Worm (Caenorhabditis elegans): ENCODE measurements around the gene sph-1.

DNA sequence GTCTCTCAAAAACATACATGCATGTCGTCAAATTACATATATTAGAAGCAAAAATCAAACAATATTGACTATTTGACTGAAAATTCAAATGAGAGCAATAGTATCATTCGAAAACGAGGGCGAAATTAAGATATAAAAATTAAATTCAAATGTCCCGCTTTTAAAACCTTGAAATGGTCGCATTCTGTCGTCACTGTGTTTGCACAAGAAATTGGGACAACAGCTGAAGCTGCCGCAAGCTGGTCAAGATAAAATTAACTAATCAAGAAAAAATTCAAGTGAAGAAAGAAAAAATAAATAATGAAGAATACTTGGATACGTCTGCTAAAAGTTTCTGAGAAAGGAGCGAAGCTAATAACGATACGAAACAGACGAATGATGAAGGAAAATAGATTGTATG, 20.7 kb downstream of the sph-1 start:
- TF ChIP-seq unc-86 (tag; optimal IDR thresholded peaks at IDR 0.05): no peak
- no peak for TF ChIP-seq ceh-24 (tag; optimal IDR thresholded peaks at IDR 0.05)
- no peak for TF ChIP-seq elt-2 (tag; optimal IDR thresholded peaks at IDR 0.05)
- TF ChIP-seq fkh-10 (GFP tag; optimal IDR thresholded peaks at IDR 0.05): no peak
- TF ChIP-seq pag-3 (tag; optimal IDR thresholded peaks at IDR 0.05; ENCODE audit: borderline replicate concordance): no peak
- no peak for TF ChIP-seq tbx-2 (tag; optimal IDR thresholded peaks at IDR 0.05)
